Fruit fly (Drosophila melanogaster) whole organism, embryonic: ENCODE data around the gene heix.

ENCODE experiments used
- CG1024 ChIP-seq: fragments of 200-800 bp; sonication (Bioruptor generic); IDR thresholded peaks from 2 replicates; pipeline ENCODE4 v1.3.6; 2022; ENCODE audit warnings: missing biosample characterization, missing genetic modification characterization
- CG10321 ChIP-seq: fragments of 200-800 bp; sonication (Bioruptor generic); IDR thresholded peaks from 2 replicates; pipeline ENCODE4 v1.3.6; 2022; ENCODE audit warnings: missing biosample characterization, missing genetic modification characterization
- CG10462 ChIP-seq: fragments of 200-800 bp; sonication (Bioruptor generic); optimal IDR thresholded peaks from 2 replicates; lab custom pipeline; 2016; ENCODE audit warnings: missing biosample characterization, missing genetic modification characterization
- CG11085 ChIP-seq: fragments of 200-800 bp; sonication (Bioruptor generic); IDR thresholded peaks from 2 replicates; pipeline ENCODE4 v1.3.6; 2022; ENCODE audit warnings: missing biosample characterization, missing genetic modification characterization
- CG12659 ChIP-seq: fragments of 200-800 bp; sonication (Bioruptor generic); optimal IDR thresholded peaks from 3 replicates; lab custom pipeline; 2017; ENCODE audit warnings: mild to moderate bottlenecking, missing biosample characterization, missing genetic modification reagents, missing genetic modification characterization
- CG12942 ChIP-seq: fragments of 200-800 bp; sonication (Bioruptor generic); optimal IDR thresholded peaks from 3 replicates; lab custom pipeline; 2016; ENCODE audit warnings: missing biosample characterization, missing genetic modification characterization
- CG14050 ChIP-seq: fragments of 200-800 bp; sonication (Bioruptor generic); IDR thresholded peaks from 3 replicates; pipeline ENCODE4 v1.3.6; 2022; ENCODE audit warnings: missing biosample characterization, missing genetic modification characterization
- CG14710 ChIP-seq: fragments of 200-800 bp; sonication (Bioruptor generic); optimal IDR thresholded peaks from 3 replicates; lab custom pipeline; 2019; ENCODE audit warnings: missing biosample characterization, mild to moderate bottlenecking, missing genetic modification characterization, moderate library complexity
- CG15269 ChIP-seq: fragments of 200-800 bp; sonication (Bioruptor generic); optimal IDR thresholded peaks from 2 replicates; lab custom pipeline; 2018; ENCODE audit warnings: missing biosample characterization, mild to moderate bottlenecking, missing genetic modification characterization, moderate library complexity
- CG16813 ChIP-seq: fragments of 200-800 bp; sonication (Bioruptor generic); IDR thresholded peaks from 3 replicates; pipeline ENCODE4 v1.3.6; 2022; ENCODE audit warnings: missing biosample characterization, missing genetic modification characterization; ENCODE audit not compliant: partially characterized antibody
- CG17359 ChIP-seq: fragments of 200-800 bp; sonication (Bioruptor generic); optimal IDR thresholded peaks from 3 replicates; lab custom pipeline; 2018; ENCODE audit warnings: missing biosample characterization, mild to moderate bottlenecking, missing genetic modification characterization, moderate library complexity
- CG2116 ChIP-seq: fragments of 200-800 bp; sonication (Bioruptor generic); optimal IDR thresholded peaks from 3 replicates; lab custom pipeline; 2018; ENCODE audit warnings: missing biosample characterization, mild to moderate bottlenecking, missing genetic modification characterization
- CG2199 ChIP-seq: fragments of 200-800 bp; sonication (Bioruptor generic); IDR thresholded peaks from 3 replicates; pipeline ENCODE4 v1.3.6; 2022; ENCODE audit warnings: missing biosample characterization, missing genetic modification characterization
- CG2712 ChIP-seq: fragments of 200-800 bp; optimal IDR thresholded peaks from 3 replicates; lab custom pipeline; 2019; ENCODE audit warnings: missing biosample characterization, mild to moderate bottlenecking, missing genetic modification characterization, moderate library complexity
- CG31388 ChIP-seq: fragments of 200-800 bp; sonication (Bioruptor generic); optimal IDR thresholded peaks from 2 replicates; lab custom pipeline; 2016; ENCODE audit warnings: missing biosample characterization, missing genetic modification characterization
- CG3163 ChIP-seq: fragments of 200-800 bp; sonication (Bioruptor generic); optimal IDR thresholded peaks from 3 replicates; lab custom pipeline; 2016; ENCODE audit warnings: missing biosample characterization, missing genetic modification characterization
- CG42726 ChIP-seq: fragments of 200-800 bp; sonication (Bioruptor generic); IDR thresholded peaks from 2 replicates; pipeline ENCODE4 v1.3.6; 2022; ENCODE audit warnings: missing biosample characterization, missing genetic modification characterization; ENCODE audit not compliant: partially characterized antibody
- CG4707 ChIP-seq: fragments of 200-800 bp; sonication (Bioruptor generic); optimal IDR thresholded peaks from 2 replicates; lab custom pipeline; 2018; ENCODE audit warnings: missing biosample characterization, mild to moderate bottlenecking, missing genetic modification characterization, moderate library complexity
- CG5953 ChIP-seq: fragments of 200-800 bp; sonication (Bioruptor generic); IDR thresholded peaks from 2 replicates; pipeline ENCODE4 v1.3.6; 2022; ENCODE audit warnings: missing biosample characterization, missing genetic modification characterization
- CG9609 ChIP-seq: fragments of 200-800 bp; sonication (Bioruptor generic); optimal IDR thresholded peaks from 3 replicates; lab custom pipeline; 2016; ENCODE audit warnings: missing biosample characterization, missing genetic modification characterization
- CG9817 ChIP-seq: fragments of 200-800 bp; sonication (Bioruptor generic); optimal IDR thresholded peaks from 2 replicates; lab custom pipeline; 2018; ENCODE audit warnings: missing biosample characterization, mild to moderate bottlenecking, missing genetic modification characterization, moderate library complexity
- NC2α ChIP-seq: fragments of 200-800 bp; sonication (Bioruptor generic); optimal IDR thresholded peaks from 2 replicates; lab custom pipeline; 2016; ENCODE audit warnings: missing biosample characterization, missing genetic modification characterization
- Pdp1 ChIP-seq, 2 experiments: fragments of 200-800 bp; sonication (Bioruptor generic); optimal IDR thresholded peaks; 3 replicates each; lab custom pipeline; 2016; ENCODE audit warnings: missing biosample characterization in 2 of 2, missing genetic modification characterization in 2 of 2, mild to moderate bottlenecking in 1 of 2, moderate library complexity in 1 of 2
- Trl ChIP-seq, 3 experiments: fragments of >200 bp in 2 of 3; fragments of 200-800 bp in 1 of 3; sonication (Bioruptor generic) in 1 of 3; optimal IDR thresholded peaks; 2 replicates in 1 of 3; 3 replicates in 2 of 3; lab custom pipeline; 2016 to 2017; ENCODE audit warnings: missing biosample characterization in 1 of 3, missing genetic modification characterization in 1 of 3
- bcd ChIP-seq: fragments of 200-800 bp; sonication (Bioruptor generic); optimal IDR thresholded peaks from 2 replicates; lab custom pipeline; 2017; ENCODE audit warnings: missing biosample characterization, mild to moderate bottlenecking, missing genetic modification characterization
- bigmax ChIP-seq: fragments of 200-800 bp; sonication (Bioruptor generic); optimal IDR thresholded peaks from 2 replicates; lab custom pipeline; 2018; ENCODE audit warnings: missing biosample characterization, mild to moderate bottlenecking, missing genetic modification characterization
- ci ChIP-seq: fragments of 200-800 bp; sonication (Bioruptor generic); IDR thresholded peaks from 3 replicates; pipeline ENCODE4 v1.3.6; 2022; ENCODE audit warnings: missing biosample characterization, missing genetic modification characterization
- crp ChIP-seq, 2 experiments: fragments of 200-800 bp; sonication (Bioruptor generic); optimal IDR thresholded peaks; 2 replicates in 1 of 2; 3 replicates in 1 of 2; lab custom pipeline; 2017; ENCODE audit warnings: missing biosample characterization in 2 of 2, missing genetic modification characterization in 2 of 2, mild to moderate bottlenecking in 1 of 2, moderate library complexity in 1 of 2
- dmrt99B ChIP-seq: fragments of 200-800 bp; sonication (Bioruptor generic); optimal IDR thresholded peaks from 2 replicates; lab custom pipeline; 2018; ENCODE audit warnings: missing biosample characterization, mild to moderate bottlenecking, missing genetic modification characterization, moderate library complexity
- ems ChIP-seq: fragments of 200-800 bp; sonication (Bioruptor generic); optimal IDR thresholded peaks from 3 replicates; lab custom pipeline; 2016; ENCODE audit warnings: missing biosample characterization, missing genetic modification characterization
- eyg ChIP-seq: fragments of 200-800 bp; sonication (Bioruptor generic); optimal IDR thresholded peaks from 3 replicates; lab custom pipeline; 2016; ENCODE audit warnings: missing biosample characterization, missing genetic modification characterization
- gro ChIP-seq: fragments of 200-800 bp; sonication (Bioruptor generic); optimal IDR thresholded peaks from 2 replicates; lab custom pipeline; 2016; ENCODE audit warnings: missing biosample characterization, missing genetic modification characterization
- her ChIP-seq: fragments of 200-800 bp; sonication (Bioruptor generic); optimal IDR thresholded peaks from 2 replicates; lab custom pipeline; 2016; ENCODE audit warnings: missing biosample characterization, missing genetic modification characterization
- hkb ChIP-seq, 2 experiments: fragments of 200-800 bp in 1 of 2; fragments of >200 bp in 1 of 2; sonication (Bioruptor generic) in 1 of 2; IDR thresholded peaks in 1 of 2; optimal IDR thresholded peaks in 1 of 2; 2 replicates each; pipeline versions ENCODE4 v1.3.6 to Lab custom; 2017 to 2022; ENCODE audit warnings: missing biosample characterization in 1 of 2, missing genetic modification characterization in 1 of 2
- hth ChIP-seq: fragments of >200 bp; optimal IDR thresholded peaks from 2 replicates; lab custom pipeline; 2017; ENCODE audit warnings: inconsistent platforms
- jigr1 ChIP-seq: fragments of 200-800 bp; sonication (Bioruptor generic); IDR thresholded peaks from 3 replicates; pipeline ENCODE4 v1.3.6; 2022; ENCODE audit warnings: missing biosample characterization, missing genetic modification characterization
- kah ChIP-seq: fragments of 200-800 bp; sonication (Bioruptor generic); optimal IDR thresholded peaks from 2 replicates; lab custom pipeline; 2018; ENCODE audit warnings: missing biosample characterization, mild to moderate bottlenecking, missing genetic modification characterization
- lbe ChIP-seq: fragments of 200-800 bp; sonication (Bioruptor generic); optimal IDR thresholded peaks from 2 replicates; lab custom pipeline; 2016; ENCODE audit warnings: missing biosample characterization, mild to moderate bottlenecking, missing genetic modification characterization
- oc ChIP-seq: fragments of 200-800 bp; sonication (Bioruptor generic); optimal IDR thresholded peaks from 2 replicates; lab custom pipeline; 2018; ENCODE audit warnings: missing biosample characterization, mild to moderate bottlenecking, missing genetic modification characterization, moderate library complexity
- otp ChIP-seq: fragments of 200-800 bp; sonication (Bioruptor generic); IDR thresholded peaks from 3 replicates; pipeline ENCODE4, ENCODE4 v1.3.6; 2022; ENCODE audit warnings: missing biosample characterization, missing genetic modification characterization
- pb ChIP-seq: fragments of 200-800 bp; sonication (Bioruptor generic); optimal IDR thresholded peaks from 3 replicates; lab custom pipeline; 2016; ENCODE audit warnings: missing biosample characterization, missing genetic modification characterization
- pfk ChIP-seq: fragments of 200-800 bp; sonication (Bioruptor generic); optimal IDR thresholded peaks from 2 replicates; lab custom pipeline; 2018; ENCODE audit warnings: missing biosample characterization, mild to moderate bottlenecking, missing genetic modification characterization, moderate library complexity
- repo ChIP-seq: fragments of 200-800 bp; sonication (Bioruptor generic); optimal IDR thresholded peaks from 2 replicates; lab custom pipeline; 2016; ENCODE audit warnings: missing biosample characterization, missing genetic modification characterization
- slbo ChIP-seq: fragments of 200-800 bp; sonication (Bioruptor generic); IDR thresholded peaks from 2 replicates; pipeline ENCODE4 v1.3.6; 2022; ENCODE audit warnings: missing biosample characterization, missing genetic modification characterization
- tio ChIP-seq: fragments of 200-800 bp; sonication (Bioruptor generic); optimal IDR thresholded peaks from 2 replicates; lab custom pipeline; 2017; ENCODE audit warnings: missing biosample characterization, missing genetic modification characterization, inconsistent platforms
- tna ChIP-seq: fragments of 200-800 bp; sonication (Bioruptor generic); IDR thresholded peaks from 2 replicates; pipeline ENCODE4 v1.3.6; 2022; ENCODE audit warnings: missing biosample characterization, missing genetic modification characterization; ENCODE audit not compliant: partially characterized antibody
- toy ChIP-seq: fragments of 200-800 bp; sonication (Bioruptor generic); IDR thresholded peaks from 2 replicates; pipeline ENCODE4 v1.3.6; 2022; ENCODE audit warnings: missing biosample characterization, missing genetic modification characterization
- zen ChIP-seq: fragments of 200-800 bp; sonication (Bioruptor generic); optimal IDR thresholded peaks from 3 replicates; lab custom pipeline; 2018; ENCODE audit warnings: missing biosample characterization, mild to moderate bottlenecking, missing genetic modification characterization, moderate library complexity
- zf30C ChIP-seq: fragments of 200-800 bp; sonication (Bioruptor generic); optimal IDR thresholded peaks from 3 replicates; lab custom pipeline; 2018; ENCODE audit warnings: missing biosample characterization, mild to moderate bottlenecking, missing genetic modification characterization

heix gene

DNA sequence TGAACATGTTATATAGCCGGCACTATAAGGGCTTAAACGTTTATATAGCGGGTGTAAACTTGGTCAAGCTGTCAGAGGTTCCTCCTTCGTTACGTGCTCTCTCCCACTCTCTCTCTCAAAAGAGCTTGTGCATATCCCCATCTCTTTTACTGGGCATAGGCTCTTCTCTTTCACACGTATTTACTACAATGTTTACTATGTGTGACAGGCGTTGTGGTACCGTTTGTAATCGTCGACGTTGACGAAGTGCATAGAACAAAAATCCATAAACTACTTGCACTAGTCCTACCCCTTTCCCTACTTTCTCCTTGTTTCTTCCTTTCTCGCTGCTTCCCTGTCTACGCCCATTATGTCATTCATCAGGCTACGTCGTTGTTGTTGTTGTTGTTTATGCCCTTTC lies 22.8 kb downstream of the heix start:
- TF ChIP-seq CG10321 (0 out of 2 replicates have a peak, but pooled peaks have one; percentile 26), bcd (GFP tag; lab: Kevin White, UChicago) (no peak), zen (tag; lab: Kevin White, UChicago) (peak; percentile 0), Trl (optimal IDR thresholded peaks at IDR 0.05; lab: Kevin White, UChicago) (peak; percentile 40 to 42), Trl (GFP tag; optimal IDR thresholded peaks at IDR 0.05; lab: Kevin White, UChicago) (no peak), crp (GFP tag; optimal IDR thresholded peaks at IDR 0.05; lab: Kevin White, UChicago) (peak in 1 of 2 experiments; percentile 5), CG16813 (no peak), jigr1 (GFP tag; lab: Robert Waterston, UW) (no peak), pfk (GFP tag; lab: Kevin White, UChicago) (peak; percentile 7), slbo (no peak), Pdp1 (GFP tag; optimal IDR thresholded peaks at IDR 0.05; lab: Kevin White, UChicago) (peak in 1 of 2 experiments; percentile 11)
- TF ChIP-seq, all 482 proteins: peak for 6

- TF ChIP-seq zf30C (GFP tag; lab: Kevin White, UChicago) (no peak), CG12942 (GFP tag; lab: Kevin White, UChicago) (no peak), ci (GFP tag; lab: Robert Waterston, UW) (peak; percentile 60; the same call in 1 of the 3 replicates), repo (GFP tag; lab: Kevin White, UChicago) (no peak), bigmax (GFP tag; lab: Kevin White, UChicago) (no peak), pfk (GFP tag; lab: Kevin White, UChicago) (no peak), CG4707 (GFP tag; lab: Kevin White, UChicago) (no peak), CG42726 (GFP tag; lab: Robert Waterston, UW) (no peak), CG14050 (GFP tag; lab: Robert Waterston, UW) (no peak), pb (GFP tag; lab: Kevin White, UChicago) (no peak), tna (GFP tag; lab: Robert Waterston, UW) (no peak), NC2α (GFP tag; lab: Kevin White, UChicago) (no peak), CG2116 (GFP tag; lab: Kevin White, UChicago) (peak; percentile 5), CG14710 (tag; lab: Kevin White, UChicago) (peak; percentile 11), CG9609 (GFP tag; lab: Kevin White, UChicago) (no peak), CG31388 (GFP tag; lab: Kevin White, UChicago) (no peak), eyg (GFP tag; lab: Kevin White, UChicago) (peak; percentile 42), kah (GFP tag; lab: Kevin White, UChicago) (no peak), CG17359 (tag; lab: Kevin White, UChicago) (peak; percentile 48), her (GFP tag; lab: Kevin White, UChicago) (no peak), tio (peak; percentile 0), CG2712 (tag; lab: Kevin White, UChicago) (peak; percentile 44), hkb (optimal IDR thresholded peaks at IDR 0.05; lab: Kevin White, UChicago) (no peak), hkb (GFP tag; IDR thresholded peaks at IDR 0.05; lab: Robert Waterston, UW) (peak; percentile 36; the same call in 1 of the 2 replicates), otp (GFP tag; lab: Robert Waterston, UW) (no peak), dmrt99B (tag; lab: Kevin White, UChicago) (peak; percentile 66), CG2199 (no peak), lbe (GFP tag; lab: Kevin White, UChicago) (no peak), CG5953 (GFP tag; lab: Robert Waterston, UW) (no peak), oc (tag; lab: Kevin White, UChicago) (no peak), hth (no peak), CG12659 (peak; percentile 48), CG11085 (GFP tag; lab: Robert Waterston, UW) (no peak), CG9817 (tag; lab: Kevin White, UChicago) (peak; percentile 36), toy (GFP tag; lab: Robert Waterston, UW) (no peak), gro (GFP tag; lab: Kevin White, UChicago) (no peak), CG10462 (GFP tag; lab: Kevin White, UChicago) (no peak), CG1024 (GFP tag; lab: Robert Waterston, UW) (no peak), CG3163 (GFP tag; lab: Kevin White, UChicago) (no peak), ems (GFP tag; lab: Kevin White, UChicago) (peak; percentile 20), CG15269 (tag; lab: Kevin White, UChicago) (peak; percentile 59)
Measured at dm6 chr2L:16275809-16276178, 23.9 kb downstream of the heix start.
